Fruit fly (Drosophila melanogaster) whole organism, adult: ENCODE data around the gene CG46042.

Experiments used
- CG11617 ChIP-seq: fragments of 200-800 bp; sonication (Bioruptor generic); optimal IDR thresholded peaks from 2 replicates; lab custom pipeline; 2017; ENCODE audit warnings: mild to moderate bottlenecking, missing biosample characterization, missing genetic modification reagents, missing genetic modification characterization
- CG12768 ChIP-seq: fragments of 200-800 bp; sonication (Bioruptor generic); optimal IDR thresholded peaks from 2 replicates; lab custom pipeline; 2017; ENCODE audit warnings: missing biosample characterization, missing genetic modification characterization, mild to moderate bottlenecking, moderate library complexity, missing genetic modification reagents
- CG14711 ChIP-seq: fragments of 200-800 bp; sonication (Bioruptor generic); optimal IDR thresholded peaks from 2 replicates; lab custom pipeline; 2018; ENCODE audit warnings: missing biosample characterization, mild to moderate bottlenecking, missing genetic modification characterization, moderate library complexity
- CG1620 ChIP-seq: fragments of 200-800 bp; sonication (Bioruptor generic); optimal IDR thresholded peaks from 2 replicates; lab custom pipeline; 2016; ENCODE audit warnings: missing biosample characterization, missing genetic modification characterization
- CG33017 ChIP-seq: fragments of 200-800 bp; sonication (Bioruptor generic); optimal IDR thresholded peaks from 2 replicates; lab custom pipeline; 2018; ENCODE audit warnings: missing biosample characterization, mild to moderate bottlenecking, missing genetic modification characterization, moderate library complexity
- CG5204 ChIP-seq: fragments of 200-800 bp; sonication (Bioruptor generic); optimal IDR thresholded peaks from 2 replicates; lab custom pipeline; 2016; ENCODE audit warnings: missing biosample characterization, missing genetic modification characterization
- CG7045 ChIP-seq: fragments of 200-800 bp; sonication (Bioruptor generic); optimal IDR thresholded peaks from 2 replicates; lab custom pipeline; 2017; ENCODE audit warnings: missing biosample characterization, mild to moderate bottlenecking, missing genetic modification characterization
- CG7101 ChIP-seq: fragments of 200-800 bp; sonication (Bioruptor generic); optimal IDR thresholded peaks from 2 replicates; lab custom pipeline; 2018; ENCODE audit warnings: missing biosample characterization, mild to moderate bottlenecking, missing genetic modification characterization, moderate library complexity
- Clk ChIP-seq: fragments of 200-800 bp; sonication (Bioruptor generic); optimal IDR thresholded peaks from 2 replicates; lab custom pipeline; 2017; ENCODE audit warnings: missing biosample characterization, missing genetic modification characterization
- Crg-1 ChIP-seq: fragments of 200-800 bp; sonication (Bioruptor generic); optimal IDR thresholded peaks from 2 replicates; lab custom pipeline; 2016; ENCODE audit warnings: missing biosample characterization, missing genetic modification characterization
- Hr96 ChIP-seq: fragments of 200-800 bp; sonication (Bioruptor generic); optimal IDR thresholded peaks from 2 replicates; lab custom pipeline; 2016; ENCODE audit warnings: missing biosample characterization, missing genetic modification characterization
- Mnt ChIP-seq: fragments of 200-800 bp; sonication (Bioruptor generic); optimal IDR thresholded peaks from 2 replicates; lab custom pipeline; 2016; ENCODE audit warnings: missing biosample characterization, mild to moderate bottlenecking, missing genetic modification characterization
- bab1 ChIP-seq: fragments of 200-800 bp; sonication (Bioruptor generic); optimal IDR thresholded peaks from 3 replicates; lab custom pipeline; 2019; ENCODE audit warnings: missing biosample characterization, mild to moderate bottlenecking, missing genetic modification characterization, moderate library complexity
- cic ChIP-seq: fragments of 200-800 bp; sonication (Bioruptor generic); optimal IDR thresholded peaks from 2 replicates; lab custom pipeline; 2017; ENCODE audit warnings: missing biosample characterization, mild to moderate bottlenecking, missing genetic modification characterization, moderate library complexity
- cnc ChIP-seq, 2 experiments: fragments of >200 bp; optimal IDR thresholded peaks; 2 replicates each; lab custom pipeline; 2017
- kay ChIP-seq: fragments of 200-800 bp; sonication (Bioruptor generic); peaks from one replicate; lab custom pipeline; 2016; ENCODE audit warnings: missing biosample characterization, missing genetic modification characterization, borderline replicate concordance
- ovo ChIP-seq: fragments of 200-800 bp; sonication (Bioruptor generic); optimal IDR thresholded peaks from 2 replicates; lab custom pipeline; 2016; ENCODE audit warnings: missing biosample characterization, missing genetic modification characterization
- pad ChIP-seq: fragments of 200-800 bp; sonication (Bioruptor generic); optimal IDR thresholded peaks from 3 replicates; lab custom pipeline; 2017; ENCODE audit warnings: missing biosample characterization, missing genetic modification characterization, mild to moderate bottlenecking, moderate library complexity, missing genetic modification reagents
- tj ChIP-seq: fragments of 200-800 bp; sonication (Bioruptor generic); optimal IDR thresholded peaks from 3 replicates; lab custom pipeline; 2017; ENCODE audit warnings: missing biosample characterization, mild to moderate bottlenecking, missing genetic modification characterization, moderate library complexity
- toe ChIP-seq: fragments of 200-800 bp; sonication (Bioruptor generic); optimal IDR thresholded peaks from 2 replicates; lab custom pipeline; 2016; ENCODE audit warnings: missing biosample characterization, missing genetic modification characterization

CG46042 gene

DNA sequence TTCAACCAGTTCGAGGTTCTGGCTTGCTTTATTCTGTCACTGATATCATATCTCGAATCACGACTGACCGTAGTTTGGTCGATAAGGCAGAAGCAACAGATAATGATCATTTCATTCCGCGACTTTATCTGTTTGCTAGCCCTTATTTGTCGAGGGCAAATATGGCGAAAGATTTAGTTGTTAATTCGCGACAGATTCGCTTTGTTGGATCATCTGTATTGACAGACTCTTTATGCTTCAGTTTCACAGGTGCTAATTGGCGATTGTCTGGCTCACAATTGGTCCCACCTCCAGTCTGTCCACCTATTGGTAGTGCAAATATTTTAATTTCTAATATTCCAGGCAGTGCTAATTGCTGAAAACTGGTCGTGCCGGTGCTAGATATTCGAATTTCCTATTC lies 17.9 kb downstream of the CG46042 start:
- TF ChIP-seq CG1620 (peak; percentile 38), toe (GFP tag; lab: Kevin White, UChicago) (peak; percentile 75), Crg-1 (GFP tag; lab: Kevin White, UChicago) (peak; percentile 85), ovo (peak; percentile 71), Clk (GFP tag; lab: Kevin White, UChicago) (peak; percentile 40), CG11617 (GFP tag; lab: Kevin White, UChicago) (peak; percentile 54), bab1 (GFP tag; lab: Kevin White, UChicago) (no peak), pad (GFP tag; lab: Kevin White, UChicago) (peak; percentile 43), cic (peak; percentile 84), kay (GFP tag; lab: Kevin White, UChicago) (peak; percentile 96), CG7045 (peak; percentile 92), CG14711 (tag; lab: Kevin White, UChicago) (peak; percentile 33), CG7101 (peak; percentile 79), Hr96 (GFP tag; lab: Kevin White, UChicago) (peak; percentile 47), CG33017 (tag; lab: Kevin White, UChicago) (peak; percentile 67), CG12768 (GFP tag; lab: Kevin White, UChicago) (peak; percentile 66), cnc (optimal IDR thresholded peaks at IDR 0.05; lab: Kevin White, UChicago) (no peak), CG5204 (peak; percentile 12), Mnt (GFP tag; lab: Kevin White, UChicago) (peak; percentile 35), tj (GFP tag; lab: Kevin White, UChicago) (no peak)

DNA sequence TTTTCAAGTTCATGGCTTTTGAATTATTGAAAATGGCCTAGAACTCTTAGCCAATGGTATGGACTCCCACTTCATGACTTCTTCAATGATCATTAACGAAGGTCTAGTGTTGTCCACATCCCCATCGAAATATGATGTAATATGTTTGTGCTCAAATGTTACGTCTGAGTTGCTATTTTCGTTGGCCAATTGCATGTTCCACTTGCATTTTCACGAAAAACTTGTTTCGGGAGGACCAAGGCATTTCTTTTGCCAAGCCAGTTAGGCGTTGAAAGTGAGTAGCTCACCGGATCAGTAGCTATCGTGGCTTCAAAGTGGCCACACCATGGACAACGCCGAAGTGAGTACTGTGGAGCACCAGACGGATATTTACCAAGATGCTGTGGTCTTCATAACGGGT lies 24.0 kb downstream of the CG46042 start, which contains the start of gene CG4770:
CG4770 (plus strand) TSS at position 301 of the 400 bp plus-strand sequence.
- TF ChIP-seq ovo (no peak), toe (GFP tag; lab: Kevin White, UChicago) (no peak), CG14711 (tag; lab: Kevin White, UChicago) (no peak), cnc (optimal IDR thresholded peaks at IDR 0.05; lab: Kevin White, UChicago) (no peak), Crg-1 (GFP tag; lab: Kevin White, UChicago) (no peak)

DNA sequence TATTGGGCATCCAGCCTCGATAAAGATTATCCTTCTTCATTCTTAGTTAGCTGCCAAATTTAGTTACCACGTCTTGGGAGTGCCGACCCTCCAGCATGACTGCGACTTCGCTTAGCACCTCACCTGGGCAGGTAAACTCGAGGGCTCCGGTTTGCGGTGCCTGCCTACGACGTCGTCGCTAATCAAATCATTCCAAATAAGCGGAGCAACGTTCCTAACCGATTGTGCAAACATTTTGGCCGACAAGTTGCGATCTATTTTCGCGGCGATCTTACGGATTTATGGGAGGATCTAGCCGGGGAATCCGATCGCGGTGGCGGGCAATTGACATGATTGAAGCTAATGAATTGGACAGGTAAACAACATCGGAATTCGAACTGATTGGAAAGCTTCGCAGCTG lies 24.5 kb downstream of the CG46042 start, which contains the start of gene CG4465:
CG4465 (minus strand) TSS at position 101 of the 400 bp plus-strand sequence.
- TF ChIP-seq CG11617 (GFP tag; lab: Kevin White, UChicago) (no peak), cic (no peak), Crg-1 (GFP tag; lab: Kevin White, UChicago) (no peak), CG7101 (no peak), kay (GFP tag; lab: Kevin White, UChicago) (no peak), tj (GFP tag; lab: Kevin White, UChicago) (no peak)

DNA sequence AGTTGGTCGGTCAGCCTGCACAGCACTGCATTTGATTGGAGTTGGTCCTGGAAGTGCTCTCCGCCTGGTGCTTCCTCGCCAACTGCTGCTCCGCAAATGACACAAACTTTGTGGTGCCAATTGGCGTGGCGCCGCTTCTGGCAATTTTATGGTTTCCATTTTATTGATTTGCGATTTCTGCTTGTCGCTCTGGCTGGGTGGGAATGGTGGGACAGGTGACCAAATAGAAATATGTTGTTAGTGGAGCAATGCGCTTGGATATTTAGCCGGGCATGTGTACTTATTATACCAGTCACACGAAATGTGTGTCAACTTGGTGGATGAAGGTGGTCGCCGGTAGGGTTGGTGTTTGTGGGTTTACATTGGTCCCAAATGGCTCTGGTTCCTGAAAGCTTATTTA lies 26.9 kb downstream of the CG46042 start, which contains the start of the genes Xport-A and Xport-B:
Xport-A (minus strand) TSS at position 101 of the 400 bp plus-strand sequence.
Xport-B (minus strand) TSS at position 101 of the 400 bp plus-strand sequence.
- TF ChIP-seq CG7101 = no peak
- TF ChIP-seq CG11617 (GFP tag; lab: Kevin White, UChicago) = no peak
- TF ChIP-seq Clk (GFP tag; lab: Kevin White, UChicago) = no peak
- no peak for TF ChIP-seq CG7045
- no peak for TF ChIP-seq cnc (optimal IDR thresholded peaks at IDR 0.05; lab: Kevin White, UChicago)
- no peak for TF ChIP-seq pad (GFP tag; lab: Kevin White, UChicago)
- TF ChIP-seq Mnt (GFP tag; lab: Kevin White, UChicago) = no peak
- no peak for TF ChIP-seq CG12768 (GFP tag; lab: Kevin White, UChicago)
- TF ChIP-seq tj (GFP tag; lab: Kevin White, UChicago) = no peak
- no peak for TF ChIP-seq ovo
- no peak for TF ChIP-seq CG5204
- no peak for TF ChIP-seq Hr96 (GFP tag; lab: Kevin White, UChicago)
- TF ChIP-seq CG14711 (tag; lab: Kevin White, UChicago) = no peak

DNA sequence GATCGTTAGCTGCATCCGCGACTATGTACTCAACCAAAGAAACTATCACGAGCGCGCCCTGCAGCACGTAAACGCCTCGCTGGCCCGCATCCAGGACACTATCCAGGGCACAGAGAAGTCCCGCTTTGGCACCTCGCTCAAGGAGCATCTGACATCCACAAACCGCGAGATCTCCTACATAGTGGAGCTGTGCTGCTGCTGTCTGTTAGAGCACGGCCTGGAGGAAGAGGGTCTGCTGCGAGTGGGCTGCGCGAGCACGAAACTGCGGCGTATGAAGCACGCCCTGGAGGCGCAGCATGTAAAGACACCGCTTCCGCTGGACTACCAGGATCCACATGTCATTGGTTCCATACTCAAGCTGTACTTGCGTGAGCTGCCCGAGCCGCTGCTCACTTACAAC lies 31.2 kb downstream of the CG46042 start:
- TF ChIP-seq kay (GFP tag; lab: Kevin White, UChicago) = no peak
- no peak for TF ChIP-seq CG14711 (tag; lab: Kevin White, UChicago)
- TF ChIP-seq CG1620 = no peak
- TF ChIP-seq ovo = no peak
- no peak for TF ChIP-seq toe (GFP tag; lab: Kevin White, UChicago)
- TF ChIP-seq cic = no peak
- no peak for TF ChIP-seq CG5204
- no peak for TF ChIP-seq CG12768 (GFP tag; lab: Kevin White, UChicago)
- no peak for TF ChIP-seq Clk (GFP tag; lab: Kevin White, UChicago)
- no peak for TF ChIP-seq bab1 (GFP tag; lab: Kevin White, UChicago)
- no peak for TF ChIP-seq CG7045
- no peak for TF ChIP-seq pad (GFP tag; lab: Kevin White, UChicago)

DNA sequence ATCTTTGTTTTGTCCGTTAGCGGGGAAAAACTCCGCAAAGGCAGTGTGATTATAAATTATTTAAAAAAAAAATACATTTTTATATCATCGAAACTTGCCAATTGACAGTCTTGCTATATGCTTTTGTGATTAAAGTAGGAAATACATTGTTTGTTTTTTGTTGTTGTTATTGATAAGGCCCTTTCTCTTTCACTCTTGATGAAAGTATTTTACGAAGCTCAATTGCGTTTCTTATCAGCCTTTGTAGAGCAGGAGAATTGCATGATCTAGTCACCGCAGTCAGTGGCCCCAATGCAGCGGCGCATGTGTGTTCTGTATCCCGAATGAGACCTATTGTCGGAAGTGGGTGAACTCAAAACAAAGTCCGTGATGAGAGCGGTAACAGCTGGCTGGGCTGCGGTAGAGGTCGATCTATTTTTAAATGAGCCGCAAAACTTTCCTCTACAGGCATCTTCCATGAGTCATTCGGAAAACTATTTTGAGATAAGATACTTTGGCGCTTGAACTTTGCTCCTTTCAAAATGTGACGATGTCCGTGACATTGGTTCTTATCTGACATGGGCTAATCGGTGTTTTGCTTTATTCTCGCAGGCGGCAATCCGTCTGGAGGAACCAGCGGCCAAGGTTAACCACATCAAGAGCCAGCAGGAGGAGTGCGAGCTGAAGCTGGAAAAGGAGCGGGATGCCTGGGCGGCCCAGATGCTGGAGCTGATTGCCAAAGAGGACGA lies 31.7 kb downstream of the CG46042 start:
- peak; percentile 3 for TF ChIP-seq Mnt (GFP tag; lab: Kevin White, UChicago)
- TF ChIP-seq kay (GFP tag; lab: Kevin White, UChicago) = peak; percentile 87
- no peak for TF ChIP-seq toe (GFP tag; lab: Kevin White, UChicago)
- no peak for TF ChIP-seq CG5204
- TF ChIP-seq cic = peak; percentile 73
- no peak for TF ChIP-seq CG11617 (GFP tag; lab: Kevin White, UChicago)
- no peak for TF ChIP-seq bab1 (GFP tag; lab: Kevin White, UChicago)
- TF ChIP-seq CG12768 (GFP tag; lab: Kevin White, UChicago) = no peak
